Fruit fly (Drosophila melanogaster) S2 (cell line): ENCODE measurements around the gene Mst27D.

Experiments used
- CG8478 ChIP-seq: fragments of >200 bp; optimal IDR thresholded peaks from 2 replicates; lab custom pipeline; 2018
- CTCF ChIP-seq, 2 experiments: fragments of >200 bp; optimal IDR thresholded peaks; 2 replicates each; lab custom pipeline; 2018

- no peak for TF ChIP-seq CG8478 (lab: Kevin White, UChicago)
- peak; percentile 67 to 72 for TF ChIP-seq CTCF (optimal IDR thresholded peaks at IDR 0.05; lab: Kevin White, UChicago)
Measured at dm6 chr2L:7097386-7097785, 36.7 kb upstream of the Mst27D start.
